Worm (Caenorhabditis elegans) whole organism, L3 larva: ENCODE data around the gene F59G1.8.

Experiments
- R02D3.7 ChIP-seq: fragments of 150-350 bp; optimal IDR thresholded peaks from 2 replicates; lab custom pipeline; 2014; ENCODE audit warnings: missing biosample characterization, missing genetic modification characterization
- ZK546.5 ChIP-seq: sonication (generic microtip); optimal IDR thresholded peaks from 2 replicates; lab custom pipeline; 2017; ENCODE audit warnings: missing biosample characterization, missing genetic modification characterization
- ama-1 ChIP-seq: fragments of 150-350 bp; optimal IDR thresholded peaks from 2 replicates; lab custom pipeline; 2018
- ceh-16 ChIP-seq: sonication (generic microtip); optimal IDR thresholded peaks from 2 replicates; lab custom pipeline; 2017; ENCODE audit warnings: missing biosample characterization, missing genetic modification characterization
- ceh-28 ChIP-seq: fragments of 150-350 bp; optimal IDR thresholded peaks from 2 replicates; lab custom pipeline; 2014; ENCODE audit warnings: missing biosample characterization, missing genetic modification reagents, missing genetic modification characterization
- ceh-82 ChIP-seq: fragments of 150-350 bp; optimal IDR thresholded peaks from 2 replicates; lab custom pipeline; 2014; ENCODE audit warnings: missing biosample characterization, missing genetic modification characterization
- egl-5 ChIP-seq: fragments of 150-350 bp; optimal IDR thresholded peaks from 2 replicates; lab custom pipeline; 2017; ENCODE audit warnings: missing biosample characterization, missing genetic modification reagents, missing genetic modification characterization, inconsistent platforms
- elt-1 ChIP-seq: fragments of 150-350 bp; optimal IDR thresholded peaks from 2 replicates; lab custom pipeline; 2014; ENCODE audit warnings: missing biosample characterization, missing genetic modification characterization
- elt-2 ChIP-seq: sonication (generic microtip); optimal IDR thresholded peaks from 2 replicates; lab custom pipeline; 2016; ENCODE audit warnings: missing genetic modification reagents, mild to moderate bottlenecking, missing genetic modification characterization, missing compliant biosample characterization
- elt-3 ChIP-seq, 3 experiments: fragments of 150-350 bp in 1 of 3; sonication (generic microtip) in 2 of 3; optimal IDR thresholded peaks; 2 replicates in 2 of 3; 4 replicates in 1 of 3; lab custom pipeline; 2014 to 2017; ENCODE audit warnings: missing biosample characterization in 3 of 3, missing genetic modification characterization in 3 of 3
- eor-1 ChIP-seq, 2 experiments: fragments of 150-350 bp; optimal IDR thresholded peaks; 2 replicates each; lab custom pipeline; 2014 to 2018; ENCODE audit warnings: missing biosample characterization in 2 of 2, missing genetic modification characterization in 2 of 2
- fkh-10 ChIP-seq: sonication (generic microtip); optimal IDR thresholded peaks from 2 replicates; lab custom pipeline; 2017; ENCODE audit warnings: missing biosample characterization, missing genetic modification reagents, missing genetic modification characterization
- fkh-2 ChIP-seq: fragments of 150-350 bp; optimal IDR thresholded peaks from 2 replicates; lab custom pipeline; 2014; ENCODE audit warnings: missing biosample characterization, missing genetic modification reagents, missing genetic modification characterization
- fos-1 ChIP-seq: fragments of 150-350 bp; optimal IDR thresholded peaks from 2 replicates; lab custom pipeline; 2014; ENCODE audit warnings: missing biosample characterization, missing genetic modification characterization
- hmg-11 ChIP-seq: sonication (generic microtip); optimal IDR thresholded peaks from 2 replicates; lab custom pipeline; 2016; ENCODE audit warnings: missing genetic modification characterization, missing compliant biosample characterization
- jun-1 ChIP-seq: fragments of 150-350 bp; optimal IDR thresholded peaks from 2 replicates; lab custom pipeline; 2014; ENCODE audit warnings: missing biosample characterization, missing genetic modification reagents, missing genetic modification characterization
- lin-15B ChIP-seq: fragments of 150-350 bp; optimal IDR thresholded peaks from 2 replicates; lab custom pipeline; 2014; ENCODE audit warnings: missing biosample characterization, missing genetic modification characterization
- lin-39 ChIP-seq: fragments of 150-350 bp; optimal IDR thresholded peaks from 2 replicates; lab custom pipeline; 2018; ENCODE audit warnings: missing biosample characterization, missing genetic modification reagents, missing genetic modification characterization
- lsy-12 ChIP-seq: sonication (generic microtip); optimal IDR thresholded peaks from 2 replicates; lab custom pipeline; 2016; ENCODE audit warnings: mild to moderate bottlenecking, missing genetic modification characterization, missing compliant biosample characterization
- mdl-1 ChIP-seq: fragments of 150-350 bp; optimal IDR thresholded peaks from 2 replicates; lab custom pipeline; 2014; ENCODE audit warnings: missing biosample characterization, missing genetic modification characterization
- mml-1 ChIP-seq: fragments of 150-350 bp; sonication (generic microtip); optimal IDR thresholded peaks from 3 replicates; lab custom pipeline; 2014; ENCODE audit warnings: missing biosample characterization, missing genetic modification characterization
- nfya-1 ChIP-seq: sonication (generic microtip); optimal IDR thresholded peaks from 2 replicates; lab custom pipeline; 2017; ENCODE audit warnings: missing genetic modification characterization, mild to moderate bottlenecking, missing compliant biosample characterization, antibody characterized with exemption, moderate library complexity; ENCODE audit not compliant: insufficient read depth
- nhr-11 ChIP-seq: fragments of 150-350 bp; optimal IDR thresholded peaks from 2 replicates; lab custom pipeline; 2014; ENCODE audit warnings: missing biosample characterization, missing genetic modification characterization
- nhr-12 ChIP-seq: fragments of 150-350 bp; optimal IDR thresholded peaks from 2 replicates; lab custom pipeline; 2014; ENCODE audit warnings: missing biosample characterization, missing genetic modification characterization
- nhr-23 ChIP-seq: fragments of 150-350 bp; optimal IDR thresholded peaks from 2 replicates; lab custom pipeline; 2014; ENCODE audit warnings: missing biosample characterization, missing genetic modification reagents, missing genetic modification characterization
- nhr-237 ChIP-seq: fragments of 150-350 bp; optimal IDR thresholded peaks from 2 replicates; lab custom pipeline; 2014; ENCODE audit warnings: missing biosample characterization, missing genetic modification characterization
- nhr-28 ChIP-seq: fragments of 150-350 bp; optimal IDR thresholded peaks from 2 replicates; lab custom pipeline; 2014; ENCODE audit warnings: missing biosample characterization, missing genetic modification characterization
- nhr-43 ChIP-seq: sonication (generic microtip); optimal IDR thresholded peaks from 2 replicates; lab custom pipeline; 2016; ENCODE audit warnings: mild to moderate bottlenecking, missing genetic modification characterization, missing compliant biosample characterization; ENCODE audit not compliant: poor library complexity, severe bottlenecking
- nhr-67 ChIP-seq: fragments of 150-350 bp; optimal IDR thresholded peaks from 2 replicates; lab custom pipeline; 2014; ENCODE audit warnings: missing biosample characterization, missing genetic modification characterization
- nhr-76 ChIP-seq: fragments of 150-350 bp; sonication (generic microtip); optimal IDR thresholded peaks from 5 replicates; lab custom pipeline; 2014; ENCODE audit warnings: missing biosample characterization, missing genetic modification characterization
- nhr-77 ChIP-seq: fragments of 150-350 bp; optimal IDR thresholded peaks from 2 replicates; lab custom pipeline; 2014; ENCODE audit warnings: missing biosample characterization, missing genetic modification characterization
- pha-4 ChIP-seq: fragments of 150-350 bp; optimal IDR thresholded peaks from 2 replicates; lab custom pipeline; 2014; ENCODE audit warnings: missing biosample characterization, missing genetic modification reagents, missing genetic modification characterization
- pqm-1 ChIP-seq: fragments of 150-350 bp; optimal IDR thresholded peaks from 2 replicates; lab custom pipeline; 2017; ENCODE audit warnings: missing biosample characterization, missing genetic modification characterization, inconsistent platforms
- sea-2 ChIP-seq: fragments of 150-350 bp; sonication (generic microtip); optimal IDR thresholded peaks from 4 replicates; lab custom pipeline; 2014; ENCODE audit warnings: missing biosample characterization, missing genetic modification reagents, missing genetic modification characterization
- skn-1 ChIP-seq: fragments of 150-350 bp; optimal IDR thresholded peaks from 2 replicates; lab custom pipeline; 2014; ENCODE audit warnings: missing biosample characterization, missing genetic modification characterization
- snpc-4 ChIP-seq: fragments of 150-350 bp; optimal IDR thresholded peaks from 2 replicates; lab custom pipeline; 2014; ENCODE audit warnings: missing biosample characterization, missing genetic modification characterization
- tbx-2 ChIP-seq: sonication (generic microtip); optimal IDR thresholded peaks from 2 replicates; lab custom pipeline; 2016; ENCODE audit warnings: mild to moderate bottlenecking, missing genetic modification characterization, missing compliant biosample characterization
- ztf-11 ChIP-seq: fragments of 150-350 bp; optimal IDR thresholded peaks from 2 replicates; lab custom pipeline; 2014; ENCODE audit warnings: missing biosample characterization, missing genetic modification characterization
- ztf-4 ChIP-seq: fragments of 150-350 bp; optimal IDR thresholded peaks from 2 replicates; lab custom pipeline; 2014; ENCODE audit warnings: missing biosample characterization, missing genetic modification characterization

Gene F59G1.8

ce11 chrII:5918149-5918697 is 11.9 kb downstream of the F59G1.8 start, which contains the start of gene ptp-2:
TSS of gene ptp-2 (plus strand) at chrII:5918647.
- TF ChIP-seq sea-2 (GFP tag; lab: Kevin White, UChicago) (no peak), ama-1 (lab: Kevin White, UChicago) (no peak), lin-15B (peak; percentile 43), pha-4 (tag; lab: Kevin White, UChicago) (peak; percentile 51), nhr-23 (tag; lab: Kevin White, UChicago) (peak; percentile 41), hmg-11 (tag; lab: Kevin White, UChicago) (peak; percentile 11), nhr-43 (tag; lab: Kevin White, UChicago) (peak; percentile 33), nfya-1 (peak; percentile 47), elt-2 (tag; lab: Kevin White, UChicago) (peak; percentile 0)

DNA sequence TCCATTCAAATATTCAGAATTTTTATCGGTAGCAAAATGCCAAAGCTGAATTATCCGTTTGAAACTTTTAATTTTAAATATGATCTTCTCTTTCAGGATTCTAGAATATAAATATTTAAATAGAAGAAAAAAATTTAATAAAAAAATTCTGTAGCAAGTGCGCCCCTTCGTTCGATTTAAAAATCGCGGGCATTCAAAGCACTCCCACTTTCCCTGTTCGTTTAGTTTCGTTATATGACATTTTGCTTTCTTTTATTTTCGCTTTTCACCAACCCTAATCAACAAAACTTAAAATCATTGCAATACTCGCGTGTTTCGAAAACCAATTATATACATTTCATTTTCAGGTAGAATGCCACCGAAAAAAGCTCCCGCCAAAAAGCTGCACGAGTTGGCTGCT is 15.3 kb downstream of the F59G1.8 start, which contains the start of gene vrk-1:
Gene vrk-1 (plus strand): TSS at position 348 of the 400 bp plus-strand sequence.
- TF ChIP-seq lsy-12 (tag; lab: Kevin White, UChicago) (no peak), pqm-1 (tag; lab: Kevin White, UChicago) (no peak), nhr-11 (tag; lab: Kevin White, UChicago) (no peak), eor-1 (tag; optimal IDR thresholded peaks at IDR 0.05; lab: Kevin White, UChicago) (no peak), fkh-10 (GFP tag; lab: Kevin White, UChicago) (no peak), snpc-4 (tag; lab: Kevin White, UChicago) (no peak), mml-1 (tag; lab: Kevin White, UChicago) (no peak), nhr-12 (tag; lab: Kevin White, UChicago) (no peak), jun-1 (no peak), lin-39 (no peak), skn-1 (tag; lab: Kevin White, UChicago) (no peak), nfya-1 (no peak), fos-1 (tag; lab: Kevin White, UChicago) (no peak), nhr-67 (tag; lab: Kevin White, UChicago) (no peak), nhr-237 (tag; lab: Kevin White, UChicago) (no peak), elt-3 (tag; optimal IDR thresholded peaks at IDR 0.05; lab: Kevin White, UChicago) (no peak), ceh-28 (tag; lab: Kevin White, UChicago) (no peak), ZK546.5 (no peak)

- TF ChIP-seq lin-15B: no peak
- no peak for TF ChIP-seq eor-1 (tag; optimal IDR thresholded peaks at IDR 0.05; lab: Kevin White, UChicago)
- no peak for TF ChIP-seq ceh-16 (tag; lab: Kevin White, UChicago)
- TF ChIP-seq nhr-67 (tag; lab: Kevin White, UChicago): no peak
- no peak for TF ChIP-seq ztf-11 (tag; lab: Kevin White, UChicago)
- TF ChIP-seq jun-1: no peak
- no peak for TF ChIP-seq elt-3 (tag; optimal IDR thresholded peaks at IDR 0.05; lab: Kevin White, UChicago)
- no peak for TF ChIP-seq pqm-1 (tag; lab: Kevin White, UChicago)
- TF ChIP-seq nhr-28 (tag; lab: Kevin White, UChicago): no peak
- TF ChIP-seq nhr-77 (tag; lab: Kevin White, UChicago): no peak
- no peak for TF ChIP-seq fkh-10 (GFP tag; lab: Kevin White, UChicago)
Observed at ce11 chrII:5928502-5928901, 22.1 kb downstream of the F59G1.8 start, which contains the start of gene egl-44. TSS of gene egl-44 (plus strand) at chrII:5928802.

- TF ChIP-seq lsy-12 (tag; lab: Kevin White, UChicago) (no peak), pha-4 (tag; lab: Kevin White, UChicago) (peak; percentile 77), elt-2 (tag; lab: Kevin White, UChicago) (peak; percentile 96), egl-5 (no peak), R02D3.7 (tag; lab: Kevin White, UChicago) (no peak), ceh-28 (tag; lab: Kevin White, UChicago) (peak; percentile 24), skn-1 (tag; lab: Kevin White, UChicago) (peak; percentile 51), pqm-1 (tag; lab: Kevin White, UChicago) (peak; percentile 93), snpc-4 (tag; lab: Kevin White, UChicago) (peak; percentile 23), lin-15B (peak; percentile 4)
Observed at ce11 chrII:5930095-5930653, 23.8 kb downstream of the F59G1.8 start.

DNA sequence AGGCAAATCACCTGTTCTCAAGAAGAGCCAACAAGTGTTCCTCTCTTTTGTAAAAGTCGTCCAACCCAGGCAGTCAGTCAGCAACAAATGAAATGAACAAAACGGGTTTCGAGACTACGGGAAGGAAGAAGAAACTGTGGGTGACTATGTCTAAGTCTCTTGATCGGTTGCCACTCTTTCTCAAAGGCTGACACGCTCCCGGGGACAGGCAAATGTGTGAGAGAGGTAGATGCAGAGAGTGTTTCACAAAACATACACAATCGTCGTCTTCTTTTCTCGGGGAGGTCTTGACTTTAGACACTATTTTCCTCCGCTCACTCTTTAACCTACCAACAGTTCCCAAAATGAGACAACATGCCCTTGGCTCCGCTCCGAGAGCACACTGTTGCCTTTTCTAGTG is 24.7 kb downstream of the F59G1.8 start:
- TF ChIP-seq lsy-12 (tag; lab: Kevin White, UChicago) (no peak), tbx-2 (tag; lab: Kevin White, UChicago) (no peak), ama-1 (lab: Kevin White, UChicago) (no peak), ztf-4 (no peak), ceh-82 (tag; lab: Kevin White, UChicago) (no peak), mdl-1 (tag; lab: Kevin White, UChicago) (no peak), mml-1 (tag; lab: Kevin White, UChicago) (no peak), elt-2 (tag; lab: Kevin White, UChicago) (peak; percentile 54), R02D3.7 (tag; lab: Kevin White, UChicago) (peak; percentile 4), nhr-77 (tag; lab: Kevin White, UChicago) (no peak), elt-1 (peak; percentile 34), ceh-16 (tag; lab: Kevin White, UChicago) (no peak), nhr-67 (tag; lab: Kevin White, UChicago) (no peak), lin-15B (no peak), nhr-28 (tag; lab: Kevin White, UChicago) (no peak), egl-5 (no peak), fkh-2 (no peak), sea-2 (GFP tag; lab: Kevin White, UChicago) (no peak), nhr-43 (tag; lab: Kevin White, UChicago) (peak; percentile 37), fos-1 (tag; lab: Kevin White, UChicago) (no peak), jun-1 (no peak), skn-1 (tag; lab: Kevin White, UChicago) (no peak), snpc-4 (tag; lab: Kevin White, UChicago) (no peak), nhr-76 (no peak), nhr-11 (tag; lab: Kevin White, UChicago) (no peak)
